Worm (Caenorhabditis elegans): ENCODE data around the gene aakg-4.

Gene aakg-4

ce11 chrX:2362872-2363271 is 43.7 kb upstream of the aakg-4 start (continued):
- TF ChIP-seq attf-3 (GFP tag; conservative IDR thresholded peaks at IDR 0.05), result no peak
- no peak for TF ChIP-seq ztf-18 (tag; optimal IDR thresholded peaks at IDR 0.05)
- no peak for TF ChIP-seq C17E4.6 (GFP tag; IDR thresholded peaks at IDR 0.05)
- TF ChIP-seq hlh-26 (GFP tag; conservative IDR thresholded peaks at IDR 0.05), result no peak
- peak; percentile 65 for TF ChIP-seq hmg-1.2 (GFP tag; IDR thresholded peaks at IDR 0.05)
- TF ChIP-seq lin-26 (GFP tag; IDR thresholded peaks at IDR 0.05), result no peak
- TF ChIP-seq Y95B8A.8 (GFP tag; IDR thresholded peaks at IDR 0.05), result no peak
- TF ChIP-seq chd-7 (tag; optimal IDR thresholded peaks at IDR 0.05), result no peak
- TF ChIP-seq attf-6 (GFP tag; IDR thresholded peaks at IDR 0.05), result no peak
- TF ChIP-seq zim-3 (tag; optimal IDR thresholded peaks at IDR 0.05), result no peak
- no peak for TF ChIP-seq hrde-1 (tag; optimal IDR thresholded peaks at IDR 0.05; ENCODE audit: borderline replicate concordance)
- TF ChIP-seq madf-3 (GFP tag; IDR thresholded peaks at IDR 0.05), result 0 out of 2 replicates have a peak, but pooled peaks have one; percentile 19
- no peak for TF ChIP-seq ccch-3 (GFP tag; optimal IDR thresholded peaks at IDR 0.05)
- TF ChIP-seq lag-1 (GFP tag; IDR thresholded peaks at IDR 0.05), result no peak
- TF ChIP-seq sea-2 (GFP tag; IDR thresholded peaks at IDR 0.05), result no peak
- TF ChIP-seq pbrm-1 (GFP tag; IDR thresholded peaks at IDR 0.05), result peak; percentile 76
- no peak for TF ChIP-seq hlh-12 (tag; optimal IDR thresholded peaks at IDR 0.05)
- no peak for TF ChIP-seq nhr-90 (tag; optimal IDR thresholded peaks at IDR 0.05)
- TF ChIP-seq rcor-1 (GFP tag; IDR thresholded peaks at IDR 0.05), result peak; percentile 75; the same call in 1 of the 2 replicates
- TF ChIP-seq mxl-1 (tag; optimal IDR thresholded peaks at IDR 0.05), result no peak
- TF ChIP-seq somi-1 (GFP tag; optimal IDR thresholded peaks at IDR 0.05), result no peak
- no peak for TF ChIP-seq nhr-80 (tag; optimal IDR thresholded peaks at IDR 0.05)
- no peak for TF ChIP-seq let-607 (tag; optimal IDR thresholded peaks at IDR 0.05)
- no peak for TF ChIP-seq Y67H2A.10 (GFP tag; conservative IDR thresholded peaks at IDR 0.05)
- no peak for TF ChIP-seq B0261.1 (tag; optimal IDR thresholded peaks at IDR 0.05)
- no peak for TF ChIP-seq ets-4 (GFP tag; optimal IDR thresholded peaks at IDR 0.05)
- no peak for TF ChIP-seq dpl-1 (GFP tag; optimal IDR thresholded peaks at IDR 0.05)
- TF ChIP-seq mcd-1 (GFP tag; IDR thresholded peaks at IDR 0.05), result no peak; the same call in 1 of the 2 replicates
- TF ChIP-seq T26A5.8 (tag; optimal IDR thresholded peaks at IDR 0.05), result no peak
- TF ChIP-seq unc-62 (GFP tag; optimal IDR thresholded peaks at IDR 0.05), result no peak
- peak; percentile 40 for TF ChIP-seq efl-1 (GFP tag; optimal IDR thresholded peaks at IDR 0.05)
- no peak for TF ChIP-seq B0019.2 (GFP tag; conservative IDR thresholded peaks at IDR 0.05)
- TF ChIP-seq F10E7.11 (tag; optimal IDR thresholded peaks at IDR 0.05), result no peak
- TF ChIP-seq Y53G8AR.9 (GFP tag; conservative IDR thresholded peaks at IDR 0.05), result no peak
- TF ChIP-seq ceh-27 (GFP tag; optimal IDR thresholded peaks at IDR 0.05), result no peak
- no peak for TF ChIP-seq F33H1.4 (GFP tag; IDR thresholded peaks at IDR 0.05)
- no peak for TF ChIP-seq rpc-1 (optimal IDR thresholded peaks at IDR 0.05)
- TF ChIP-seq rpc-1 (tag; optimal IDR thresholded peaks at IDR 0.05), result no peak
- TF ChIP-seq Y79H2A.3 (GFP tag; conservative IDR thresholded peaks at IDR 0.05), result no peak
- TF ChIP-seq aptf-2 (GFP tag; conservative IDR thresholded peaks at IDR 0.05), result no peak
- TF ChIP-seq T07F8.4 (tag; optimal IDR thresholded peaks at IDR 0.05), result no peak
- TF ChIP-seq ceh-40 (GFP tag; IDR thresholded peaks at IDR 0.05), result no peak
- no peak for TF ChIP-seq xnd-1 (tag; optimal IDR thresholded peaks at IDR 0.05)
- TF ChIP-seq rec-8 (tag; optimal IDR thresholded peaks at IDR 0.05), result no peak
- TF ChIP-seq gei-17 (GFP tag; optimal IDR thresholded peaks at IDR 0.05), result no peak
- TF ChIP-seq F52B5.7 (tag; optimal IDR thresholded peaks at IDR 0.05), result no peak
- TF ChIP-seq ztf-3 (GFP tag; optimal IDR thresholded peaks at IDR 0.05), result no peak
- no peak for TF ChIP-seq ceh-100 (GFP tag; IDR thresholded peaks at IDR 0.05)
- no peak for TF ChIP-seq nfyb-1 (GFP tag; IDR thresholded peaks at IDR 0.05)

All from whole organism, young adult.